Fruit fly (Drosophila melanogaster) whole organism, embryonic: ENCODE measurements around the gene Jarid2.

Experiments used
- Antp ChIP-seq: fragments of 200-800 bp; sonication (Bioruptor generic); optimal IDR thresholded peaks from 3 replicates; lab custom pipeline; 2016; ENCODE audit warnings: missing biosample characterization, missing genetic modification characterization
- Blimp-1 ChIP-seq: fragments of 200-800 bp; sonication (Bioruptor generic); optimal IDR thresholded peaks from 3 replicates; lab custom pipeline; 2018; ENCODE audit warnings: missing biosample characterization, missing genetic modification characterization, mild to moderate bottlenecking, moderate library complexity, missing genetic modification reagents
- Bteb2 ChIP-seq: fragments of 200-800 bp; sonication (Bioruptor generic); optimal IDR thresholded peaks from 2 replicates; lab custom pipeline; 2016; ENCODE audit warnings: missing biosample characterization, missing genetic modification characterization
- CG11085 ChIP-seq: fragments of 200-800 bp; sonication (Bioruptor generic); IDR thresholded peaks from 2 replicates; pipeline ENCODE4 v1.3.6; 2022; ENCODE audit warnings: missing biosample characterization, missing genetic modification characterization
- CG11456 ChIP-seq: fragments of 200-800 bp; sonication (Bioruptor generic); IDR thresholded peaks from 3 replicates; pipeline ENCODE4 v1.3.6; 2022; ENCODE audit warnings: missing biosample characterization, missing genetic modification characterization
- CG11723 ChIP-seq: fragments of 200-800 bp; sonication (Bioruptor generic); optimal IDR thresholded peaks from 2 replicates; lab custom pipeline; 2017; ENCODE audit warnings: missing biosample characterization, mild to moderate bottlenecking, missing genetic modification characterization
- CG12942 ChIP-seq: fragments of 200-800 bp; sonication (Bioruptor generic); optimal IDR thresholded peaks from 3 replicates; lab custom pipeline; 2016; ENCODE audit warnings: missing biosample characterization, missing genetic modification characterization
- CG13424 ChIP-seq: fragments of 200-800 bp; sonication (Bioruptor generic); optimal IDR thresholded peaks from 2 replicates; lab custom pipeline; 2019; ENCODE audit warnings: missing biosample characterization, mild to moderate bottlenecking, missing genetic modification characterization, moderate library complexity
- CG13894 ChIP-seq: fragments of 200-800 bp; sonication (Bioruptor generic); optimal IDR thresholded peaks from 3 replicates; lab custom pipeline; 2018; ENCODE audit warnings: missing biosample characterization, mild to moderate bottlenecking, missing genetic modification characterization, moderate library complexity
- CG16779 ChIP-seq: fragments of 200-800 bp; sonication (Bioruptor generic); IDR thresholded peaks from 2 replicates; pipeline ENCODE4 v1.3.6; 2022; ENCODE audit warnings: missing biosample characterization, missing genetic modification characterization
- CG16815 ChIP-seq: fragments of 200-800 bp; sonication (Bioruptor generic); optimal IDR thresholded peaks from 3 replicates; lab custom pipeline; 2017; ENCODE audit warnings: missing biosample characterization, mild to moderate bottlenecking, missing genetic modification characterization
- CG18619 ChIP-seq: fragments of 200-800 bp; sonication (Bioruptor generic); optimal IDR thresholded peaks from 3 replicates; lab custom pipeline; 2017; ENCODE audit warnings: missing biosample characterization, mild to moderate bottlenecking, missing genetic modification characterization
- CG2120 ChIP-seq: fragments of 200-800 bp; sonication (Bioruptor generic); optimal IDR thresholded peaks from 3 replicates; lab custom pipeline; 2016; ENCODE audit warnings: missing biosample characterization, missing genetic modification characterization
- CG2889 ChIP-seq: fragments of 200-800 bp; sonication (Bioruptor generic); IDR thresholded peaks from 3 replicates; pipeline ENCODE4 v1.3.6; 2022; ENCODE audit warnings: missing biosample characterization, missing genetic modification characterization
- CG32767 ChIP-seq: fragments of 200-800 bp; sonication (Bioruptor generic); IDR thresholded peaks from 2 replicates; pipeline ENCODE4 v1.3.6; 2022; ENCODE audit warnings: missing biosample characterization, missing genetic modification characterization
- CG34422 ChIP-seq: fragments of 200-800 bp; sonication (Bioruptor generic); IDR thresholded peaks from 3 replicates; pipeline ENCODE4 v1.3.6; 2022; ENCODE audit warnings: missing biosample characterization, missing genetic modification characterization
- CG3995 ChIP-seq: fragments of 200-800 bp; sonication (Bioruptor generic); optimal IDR thresholded peaks from 3 replicates; lab custom pipeline; 2016; ENCODE audit warnings: missing biosample characterization, missing genetic modification characterization
- CG43689 ChIP-seq: fragments of 200-800 bp; sonication (Bioruptor generic); IDR thresholded peaks from 2 replicates; pipeline ENCODE4 v1.3.6; 2022; ENCODE audit warnings: missing biosample characterization, missing genetic modification characterization
- CG6791 ChIP-seq: fragments of 200-800 bp; sonication (Bioruptor generic); IDR thresholded peaks from 3 replicates; pipeline ENCODE4 v1.3.6; 2022; ENCODE audit warnings: missing biosample characterization, missing genetic modification characterization; ENCODE audit not compliant: partially characterized antibody
- CG7271 ChIP-seq: fragments of 200-800 bp; sonication (Bioruptor generic); optimal IDR thresholded peaks from 2 replicates; lab custom pipeline; 2018; ENCODE audit warnings: missing biosample characterization, mild to moderate bottlenecking, missing genetic modification characterization, moderate library complexity
- CG7839 ChIP-seq: fragments of 200-800 bp; sonication (Bioruptor generic); optimal IDR thresholded peaks from 3 replicates; lab custom pipeline; 2018; ENCODE audit warnings: missing biosample characterization, mild to moderate bottlenecking, missing genetic modification characterization, moderate library complexity
- CG8944 ChIP-seq: fragments of 200-800 bp; sonication (Bioruptor generic); optimal IDR thresholded peaks from 3 replicates; lab custom pipeline; 2016; ENCODE audit warnings: missing biosample characterization, missing genetic modification characterization
- CG9609 ChIP-seq: fragments of 200-800 bp; sonication (Bioruptor generic); optimal IDR thresholded peaks from 3 replicates; lab custom pipeline; 2016; ENCODE audit warnings: missing biosample characterization, missing genetic modification characterization
- Camta ChIP-seq: fragments of 200-800 bp; sonication (Bioruptor generic); optimal IDR thresholded peaks from 2 replicates; lab custom pipeline; 2016; ENCODE audit warnings: missing biosample characterization, missing genetic modification characterization
- Dref ChIP-seq: fragments of 200-800 bp; sonication (Bioruptor generic); IDR thresholded peaks from 2 replicates; pipeline ENCODE4 v1.3.6; 2022; ENCODE audit warnings: missing biosample characterization, missing genetic modification characterization
- Hey ChIP-seq: fragments of 200-800 bp; sonication (Bioruptor generic); optimal IDR thresholded peaks from 3 replicates; lab custom pipeline; 2018; ENCODE audit warnings: missing biosample characterization, mild to moderate bottlenecking, missing genetic modification characterization
- Jarid2 ChIP-seq: fragments of 200-800 bp; sonication (Bioruptor generic); optimal IDR thresholded peaks from 3 replicates; lab custom pipeline; 2017; ENCODE audit warnings: mild to moderate bottlenecking, missing biosample characterization, missing genetic modification reagents, missing genetic modification characterization
- MBD-R2 ChIP-seq: fragments of 200-800 bp; sonication (Bioruptor generic); IDR thresholded peaks from 2 replicates; pipeline ENCODE4 v1.3.6; 2022; ENCODE audit warnings: missing biosample characterization, missing genetic modification characterization
- Rfx ChIP-seq: fragments of 200-800 bp; sonication (Bioruptor generic); IDR thresholded peaks from 2 replicates; pipeline ENCODE4 v1.3.6; 2022; ENCODE audit warnings: missing biosample characterization, missing genetic modification characterization
- Six4 ChIP-seq: fragments of 200-800 bp; sonication (Bioruptor generic); optimal IDR thresholded peaks from 2 replicates; lab custom pipeline; 2016; ENCODE audit warnings: missing biosample characterization, missing genetic modification characterization
- ara ChIP-seq: fragments of 200-800 bp; sonication (Bioruptor generic); IDR thresholded peaks from 2 replicates; pipeline ENCODE4 v1.3.6; 2022; ENCODE audit warnings: missing biosample characterization, missing genetic modification characterization
- ase ChIP-seq: fragments of 200-800 bp; sonication (Bioruptor generic); IDR thresholded peaks from 3 replicates; pipeline ENCODE4 v1.3.6; 2022; ENCODE audit warnings: missing biosample characterization, missing genetic modification characterization
- ash1 ChIP-seq: fragments of 200-800 bp; sonication (Bioruptor generic); optimal IDR thresholded peaks from 2 replicates; lab custom pipeline; 2018; ENCODE audit warnings: missing biosample characterization, mild to moderate bottlenecking, missing genetic modification characterization
- bowl ChIP-seq: fragments of 200-800 bp; sonication (Bioruptor generic); IDR thresholded peaks from 2 replicates; pipeline ENCODE4 v1.3.6; 2022; ENCODE audit warnings: missing biosample characterization, missing genetic modification characterization
- eyg ChIP-seq: fragments of 200-800 bp; sonication (Bioruptor generic); optimal IDR thresholded peaks from 3 replicates; lab custom pipeline; 2016; ENCODE audit warnings: missing biosample characterization, missing genetic modification characterization
- fd3F ChIP-seq: fragments of 200-800 bp; sonication (Bioruptor generic); optimal IDR thresholded peaks from 2 replicates; lab custom pipeline; 2018; ENCODE audit warnings: missing biosample characterization, mild to moderate bottlenecking, missing genetic modification characterization, moderate library complexity
- fu2 ChIP-seq: fragments of 200-800 bp; sonication (Bioruptor generic); optimal IDR thresholded peaks from 2 replicates; lab custom pipeline; 2016; ENCODE audit warnings: missing biosample characterization, missing genetic modification characterization
- hb ChIP-seq: fragments of 200-800 bp; sonication (Bioruptor generic); IDR thresholded peaks from 3 replicates; pipeline ENCODE4 v1.3.6; 2022; ENCODE audit warnings: missing biosample characterization, missing genetic modification characterization; ENCODE audit not compliant: partially characterized antibody
- jumu ChIP-seq: fragments of 200-800 bp; sonication (Bioruptor generic); optimal IDR thresholded peaks from 3 replicates; lab custom pipeline; 2016; ENCODE audit warnings: missing biosample characterization, missing genetic modification characterization
- klu ChIP-seq: fragments of 200-800 bp; sonication (Bioruptor generic); IDR thresholded peaks from 2 replicates; pipeline ENCODE4 v1.3.6; 2022; ENCODE audit warnings: missing biosample characterization, missing genetic modification characterization
- nmo ChIP-seq: fragments of 200-800 bp; sonication (Bioruptor generic); optimal IDR thresholded peaks from 2 replicates; lab custom pipeline; 2018; ENCODE audit warnings: missing biosample characterization, mild to moderate bottlenecking, missing genetic modification characterization, moderate library complexity
- phol ChIP-seq: fragments of 200-800 bp; sonication (Bioruptor generic); optimal IDR thresholded peaks from 3 replicates; lab custom pipeline; 2018; ENCODE audit warnings: missing biosample characterization, mild to moderate bottlenecking, missing genetic modification characterization, moderate library complexity
- pzg ChIP-seq: fragments of 200-800 bp; sonication (Bioruptor generic); optimal IDR thresholded peaks from 3 replicates; lab custom pipeline; 2018; ENCODE audit warnings: missing biosample characterization, mild to moderate bottlenecking, missing genetic modification characterization, moderate library complexity
- sens ChIP-seq: fragments of 200-800 bp; sonication (Bioruptor generic); peaks from one replicate; lab custom pipeline; 2016; ENCODE audit warnings: missing biosample characterization, missing genetic modification characterization
- shn ChIP-seq: fragments of 200-800 bp; sonication (Bioruptor generic); optimal IDR thresholded peaks from 3 replicates; lab custom pipeline; 2016; ENCODE audit warnings: missing biosample characterization, missing genetic modification characterization
- sim ChIP-seq: fragments of 200-800 bp; sonication (Bioruptor generic); IDR thresholded peaks from 2 replicates; pipeline ENCODE4 v1.3.6; 2022; ENCODE audit warnings: missing biosample characterization, missing genetic modification characterization
- slp2 ChIP-seq: fragments of 200-800 bp; sonication (Bioruptor generic); optimal IDR thresholded peaks from 2 replicates; lab custom pipeline; 2016; ENCODE audit warnings: missing biosample characterization, missing genetic modification characterization
- tgo ChIP-seq: fragments of 200-800 bp; sonication (Bioruptor generic); IDR thresholded peaks from 3 replicates; pipeline ENCODE4 v1.3.6; 2022; ENCODE audit warnings: missing biosample characterization, missing genetic modification characterization
- tll ChIP-seq, 2 experiments: fragments of 200-800 bp in 1 of 2; fragments of >200 bp in 1 of 2; sonication (Bioruptor generic) in 1 of 2; optimal IDR thresholded peaks; 2 replicates each; lab custom pipeline; 2017 to 2019; ENCODE audit warnings: missing biosample characterization in 2 of 2, missing genetic modification characterization in 2 of 2, mild to moderate bottlenecking in 1 of 2, moderate library complexity in 1 of 2
- tna ChIP-seq: fragments of 200-800 bp; sonication (Bioruptor generic); IDR thresholded peaks from 2 replicates; pipeline ENCODE4 v1.3.6; 2022; ENCODE audit warnings: missing biosample characterization, missing genetic modification characterization; ENCODE audit not compliant: partially characterized antibody
- trh ChIP-seq: fragments of 200-800 bp; sonication (Bioruptor generic); optimal IDR thresholded peaks from 2 replicates; lab custom pipeline; 2016; ENCODE audit warnings: missing biosample characterization, missing genetic modification characterization
- zfh2 ChIP-seq: fragments of 200-800 bp; sonication (Bioruptor generic); optimal IDR thresholded peaks from 2 replicates; lab custom pipeline; 2016; ENCODE audit warnings: missing biosample characterization, missing genetic modification characterization

Gene Jarid2

dm6 chr3L:9435315-9435714 lies 41.5 kb upstream of the Jarid2 start, which contains the start of gene CG42526 (continued):
- no peak for TF ChIP-seq CG16815
- TF ChIP-seq CG3995 (GFP tag; lab: Kevin White, UChicago), result peak; percentile 21
- no peak for TF ChIP-seq CG11085 (GFP tag; lab: Robert Waterston, UW)
- no peak for TF ChIP-seq CG7271 (tag; lab: Kevin White, UChicago)
- peak; percentile 2 for TF ChIP-seq shn
- TF ChIP-seq CG2120 (GFP tag; lab: Kevin White, UChicago), result peak; percentile 80
- TF ChIP-seq nmo (GFP tag; lab: Kevin White, UChicago), result peak; percentile 34
- TF ChIP-seq tgo (GFP tag; lab: Robert Waterston, UW), result no peak
- no peak for TF ChIP-seq CG7839
- no peak for TF ChIP-seq jumu
- no peak for TF ChIP-seq bowl (GFP tag; lab: Robert Waterston, UW)
- peak; percentile 80 for TF ChIP-seq sens
- peak; percentile 3 for TF ChIP-seq CG13424
- TF ChIP-seq Six4 (GFP tag; lab: Kevin White, UChicago), result no peak
- TF ChIP-seq tna (GFP tag; lab: Robert Waterston, UW), result no peak
- TF ChIP-seq tll (GFP tag; optimal IDR thresholded peaks at IDR 0.05; lab: Kevin White, UChicago), result no peak
- 0 out of 3 replicates have a peak, but pooled peaks have one; percentile 31 for TF ChIP-seq hb
- 0 out of 2 replicates have a peak, but pooled peaks have one; percentile 10 for TF ChIP-seq CG43689 (GFP tag; lab: Robert Waterston, UW)
- TF ChIP-seq Camta (GFP tag; lab: Kevin White, UChicago), result no peak
- peak; percentile 11 for TF ChIP-seq eyg (GFP tag; lab: Kevin White, UChicago)
- 0 out of 3 replicates have a peak, but pooled peaks have one; percentile 47 for TF ChIP-seq CG11456
- TF ChIP-seq fu2 (GFP tag; lab: Kevin White, UChicago), result peak; percentile 6
- TF ChIP-seq zfh2, result peak; percentile 63
- TF ChIP-seq CG11723 (GFP tag; lab: Kevin White, UChicago), result peak; percentile 33
- no peak for TF ChIP-seq CG6791 (GFP tag; lab: Robert Waterston, UW)
- TF ChIP-seq CG2889 (GFP tag; lab: Robert Waterston, UW), result 0 out of 3 replicates have a peak, but pooled peaks have one; percentile 16
- peak; percentile 30 for TF ChIP-seq CG8944 (GFP tag; lab: Kevin White, UChicago)
- TF ChIP-seq Bteb2, result no peak
- TF ChIP-seq pzg (GFP tag; lab: Kevin White, UChicago), result peak; percentile 79
- TF ChIP-seq CG32767 (GFP tag; lab: Robert Waterston, UW), result no peak
- TF ChIP-seq CG13894 (tag; lab: Kevin White, UChicago), result peak; percentile 4
- no peak for TF ChIP-seq Blimp-1 (GFP tag; lab: Kevin White, UChicago)
- TF ChIP-seq ara, result no peak
- no peak for TF ChIP-seq slp2 (GFP tag; lab: Kevin White, UChicago)
- TF ChIP-seq sim, result no peak
- TF ChIP-seq ash1 (GFP tag; lab: Kevin White, UChicago), result no peak
- TF ChIP-seq trh, result no peak
- TF ChIP-seq phol (tag; lab: Kevin White, UChicago), result no peak
- peak; percentile 27 for TF ChIP-seq CG12942
- no peak; the same call in 2 of the 3 replicates for TF ChIP-seq CG34422 (GFP tag; lab: Robert Waterston, UW)
- TF ChIP-seq fd3F (GFP tag; lab: Kevin White, UChicago), result no peak
- TF ChIP-seq CG18619 (GFP tag; lab: Kevin White, UChicago), result no peak
- TF ChIP-seq ase (GFP tag; lab: Robert Waterston, UW), result no peak
- peak; percentile 50 for TF ChIP-seq Antp (GFP tag; lab: Kevin White, UChicago)
- peak; percentile 44 for TF ChIP-seq Dref (GFP tag; lab: Robert Waterston, UW)
- TF ChIP-seq Jarid2 (GFP tag; lab: Kevin White, UChicago), result no peak
- TF ChIP-seq MBD-R2 (GFP tag; lab: Robert Waterston, UW), result peak; percentile 70
- no peak for TF ChIP-seq Hey (tag; lab: Kevin White, UChicago)
- TF ChIP-seq CG16779 (GFP tag; lab: Robert Waterston, UW), result no peak
- no peak for TF ChIP-seq klu (GFP tag; lab: Robert Waterston, UW)
- peak; percentile 70 for TF ChIP-seq Rfx (GFP tag; lab: Robert Waterston, UW)
- no peak for TF ChIP-seq CG9609 (GFP tag; lab: Kevin White, UChicago)
